Worm (Caenorhabditis elegans) whole organism, L4 larva: Measurements from ENCODE around the gene D1054.5.

Experiments
- Y48G9A.11 ChIP-seq: fragments of 200-800 bp; sonication (Bioruptor generic); IDR thresholded peaks from 2 replicates; pipeline ENCODE4 v1.3.6; 2022; ENCODE audit warnings: missing genetic modification reagents, missing genetic modification characterization, missing compliant biosample characterization
- Y5F2A.4 ChIP-seq: fragments of 200-800 bp; sonication (Bioruptor generic); optimal IDR thresholded peaks from 2 replicates; lab custom pipeline; 2018; ENCODE audit warnings: mild to moderate bottlenecking, missing genetic modification characterization, missing compliant biosample characterization
- ZK337.2 ChIP-seq: fragments of 200-800 bp; sonication (Bioruptor generic); IDR thresholded peaks from 2 replicates; pipeline ENCODE4 v1.3.6; 2022; ENCODE audit warnings: missing genetic modification reagents, missing genetic modification characterization, missing compliant biosample characterization
- aha-1 ChIP-seq: fragments of 150-350 bp; peaks from one replicate; lab custom pipeline; 2014; ENCODE audit warnings: missing biosample characterization, missing genetic modification characterization
- ceh-20 ChIP-seq: fragments of 200-800 bp; sonication (Bioruptor generic); IDR thresholded peaks from 2 replicates; pipeline ENCODE4 v1.3.6; 2022; ENCODE audit warnings: missing genetic modification reagents, missing genetic modification characterization, missing compliant biosample characterization
- ceh-82 ChIP-seq: sonication (generic microtip); optimal IDR thresholded peaks from 2 replicates; lab custom pipeline; 2017; ENCODE audit warnings: missing biosample characterization, missing genetic modification characterization
- ctbp-1 ChIP-seq: fragments of 200-800 bp; sonication (Bioruptor generic); IDR thresholded peaks from 2 replicates; pipeline ENCODE4 v1.3.6; 2022; ENCODE audit warnings: missing genetic modification reagents, missing genetic modification characterization, missing compliant biosample characterization
- daf-16 ChIP-seq, 3 experiments: sonication (generic microtip); optimal IDR thresholded peaks; 2 replicates each; lab custom pipeline; 2016 to 2017; ENCODE audit warnings: missing genetic modification characterization in 3 of 3, missing genetic modification reagents in 3 of 3, mild to moderate bottlenecking in 2 of 3, missing compliant biosample characterization in 2 of 3, missing biosample characterization in 1 of 3, moderate library complexity in 1 of 3
- dmd-6 ChIP-seq: fragments of 200-800 bp; sonication (Bioruptor generic); IDR thresholded peaks from 2 replicates; pipeline ENCODE4 v1.3.6; 2022; ENCODE audit warnings: missing genetic modification reagents, missing genetic modification characterization, missing compliant biosample characterization
- dmd-8 ChIP-seq: fragments of 200-800 bp; sonication (Bioruptor generic); IDR thresholded peaks from 2 replicates; pipeline ENCODE4 v1.3.6; 2022; ENCODE audit warnings: missing genetic modification characterization, missing compliant biosample characterization
- dpl-1 ChIP-seq: fragments of 150-350 bp; optimal IDR thresholded peaks from 2 replicates; lab custom pipeline; 2014; ENCODE audit warnings: missing biosample characterization, missing genetic modification reagents, missing genetic modification characterization
- dve-1 ChIP-seq: sonication (generic microtip); optimal IDR thresholded peaks from 2 replicates; lab custom pipeline; 2017; ENCODE audit warnings: antibody characterized with exemption, mild to moderate bottlenecking, missing genetic modification characterization, missing compliant biosample characterization; ENCODE audit not compliant: insufficient read depth
- gei-8 ChIP-seq: fragments of 200-800 bp; sonication (Bioruptor generic); optimal IDR thresholded peaks from 2 replicates; lab custom pipeline; 2018; ENCODE audit warnings: mild to moderate bottlenecking, missing genetic modification characterization, missing compliant biosample characterization
- hlh-11 ChIP-seq: fragments of 200-800 bp; sonication (Bioruptor generic); optimal IDR thresholded peaks from 2 replicates; lab custom pipeline; 2018; ENCODE audit warnings: mild to moderate bottlenecking, missing genetic modification characterization, missing compliant biosample characterization
- hlh-30 ChIP-seq: sonication (generic microtip); optimal IDR thresholded peaks from 2 replicates; lab custom pipeline; 2017; ENCODE audit warnings: antibody characterized with exemption, mild to moderate bottlenecking, missing genetic modification characterization, missing compliant biosample characterization; ENCODE audit not compliant: insufficient read depth
- jun-1 ChIP-seq: fragments of 150-350 bp; optimal IDR thresholded peaks from 2 replicates; lab custom pipeline; 2014; ENCODE audit warnings: missing biosample characterization, missing genetic modification reagents, missing genetic modification characterization
- lim-7 ChIP-seq: fragments of 200-800 bp; sonication (Bioruptor generic); IDR thresholded peaks from 2 replicates; pipeline ENCODE4 v1.3.6; 2022; ENCODE audit warnings: missing genetic modification characterization, missing compliant biosample characterization
- madf-5 ChIP-seq, 2 experiments: fragments of 200-800 bp; sonication (Bioruptor generic); IDR thresholded peaks; 2 replicates each; pipeline ENCODE4 v1.3.6; 2022; ENCODE audit warnings: missing compliant biosample characterization in 2 of 2, missing genetic modification characterization in 2 of 2
- mdl-1 ChIP-seq, 2 experiments: fragments of 150-350 bp in 1 of 2; sonication (generic microtip) in 1 of 2; optimal IDR thresholded peaks; 2 replicates each; lab custom pipeline; 2014 to 2017; ENCODE audit warnings: missing biosample characterization in 2 of 2, missing genetic modification characterization in 2 of 2
- mes-2 ChIP-seq: sonication (generic microtip); optimal IDR thresholded peaks from 2 replicates; lab custom pipeline; 2016; ENCODE audit warnings: missing genotype, mild to moderate bottlenecking, missing genetic modification characterization, missing compliant biosample characterization; ENCODE audit not compliant: poor library complexity, severe bottlenecking
- nhr-102 ChIP-seq: sonication (generic microtip); optimal IDR thresholded peaks from 2 replicates; lab custom pipeline; 2016; ENCODE audit warnings: mild to moderate bottlenecking, missing genetic modification characterization, moderate library complexity, missing compliant biosample characterization
- nhr-11 ChIP-seq: fragments of 150-350 bp; optimal IDR thresholded peaks from 2 replicates; lab custom pipeline; 2014; ENCODE audit warnings: missing biosample characterization, missing genetic modification characterization
- nhr-28 ChIP-seq: fragments of 150-350 bp; optimal IDR thresholded peaks from 2 replicates; lab custom pipeline; 2014; ENCODE audit warnings: missing biosample characterization, missing genetic modification characterization
- nhr-48 ChIP-seq: sonication (generic microtip); optimal IDR thresholded peaks from 2 replicates; lab custom pipeline; 2016; ENCODE audit warnings: mild to moderate bottlenecking, missing genetic modification characterization, missing compliant biosample characterization
- nhr-77 ChIP-seq: fragments of 150-350 bp; optimal IDR thresholded peaks from 2 replicates; lab custom pipeline; 2014; ENCODE audit warnings: missing biosample characterization, missing genetic modification characterization
- pqm-1 ChIP-seq: sonication (generic microtip); optimal IDR thresholded peaks from 2 replicates; lab custom pipeline; 2017; ENCODE audit warnings: missing biosample characterization, missing genetic modification characterization
- rbr-2 ChIP-seq: sonication (generic microtip); optimal IDR thresholded peaks from 2 replicates; lab custom pipeline; 2016; ENCODE audit warnings: missing genotype, missing genetic modification characterization, missing compliant biosample characterization
- skn-1 ChIP-seq: fragments of 150-350 bp; optimal IDR thresholded peaks from 2 replicates; lab custom pipeline; 2014; ENCODE audit warnings: missing biosample characterization, missing genetic modification characterization
- spr-1 ChIP-seq: sonication (generic microtip); optimal IDR thresholded peaks from 2 replicates; lab custom pipeline; 2016; ENCODE audit warnings: mild to moderate bottlenecking, missing genetic modification characterization, missing compliant biosample characterization
- tra-1 ChIP-seq: fragments of 200-800 bp; sonication (Bioruptor generic); IDR thresholded peaks from 2 replicates; pipeline ENCODE4 v1.3.6; 2022; ENCODE audit warnings: missing genetic modification reagents, missing genetic modification characterization, missing compliant biosample characterization
- unc-62 ChIP-seq, 3 experiments: fragments of 150-350 bp in 1 of 3; sonication (generic microtip); optimal IDR thresholded peaks in 2 of 3; peaks in 1 of 3; 1 replicate in 1 of 3; 2 replicates in 2 of 3; lab custom pipeline; 2014 to 2017; ENCODE audit warnings: missing biosample characterization in 3 of 3, missing genetic modification characterization in 3 of 3, missing genetic modification reagents in 3 of 3, missing genotype in 1 of 3

The D1054.5 gene

ce11 chrV:10727651-10728050 is 48.7 kb downstream of the D1054.5 start:
- 0 out of 2 replicates have a peak, but pooled peaks have one; percentile 29 for TF ChIP-seq ZK337.2 (GFP tag; lab: Robert Waterston, UW)
- peak; percentile 6 for TF ChIP-seq hlh-30 (tag; lab: Kevin White, UChicago)
- TF ChIP-seq rbr-2: no peak
- peak; percentile 87 for TF ChIP-seq ceh-20 (GFP tag; lab: Robert Waterston, UW)
- peak in 1 of 2 experiments; percentile 99 for TF ChIP-seq unc-62 (GFP tag; optimal IDR thresholded peaks at IDR 0.05 in 1 of 2; lab: Kevin White, UChicago)
- no peak for TF ChIP-seq unc-62 (tag; optimal IDR thresholded peaks at IDR 0.05; lab: Kevin White, UChicago)
- no peak for TF ChIP-seq jun-1 (tag; lab: Kevin White, UChicago)
- TF ChIP-seq nhr-11 (tag; lab: Kevin White, UChicago): peak; percentile 93
- no peak for TF ChIP-seq skn-1 (tag; lab: Kevin White, UChicago)
- TF ChIP-seq dmd-8 (GFP tag; lab: Robert Waterston, UW): no peak
- peak; percentile 79 for TF ChIP-seq nhr-28 (tag; lab: Kevin White, UChicago)
- TF ChIP-seq hlh-11 (tag; lab: Kevin White, UChicago): peak; percentile 67
- peak; percentile 18 for TF ChIP-seq mes-2 (tag; lab: Kevin White, UChicago)
- peak in 1 of 2 experiments; percentile 89 for TF ChIP-seq daf-16 (GFP tag; optimal IDR thresholded peaks at IDR 0.05; lab: Kevin White, UChicago)
- TF ChIP-seq daf-16 (tag; optimal IDR thresholded peaks at IDR 0.05; lab: Kevin White, UChicago): no peak
- no peak for TF ChIP-seq Y5F2A.4 (GFP tag; lab: Kevin White, UChicago)
- TF ChIP-seq, all 104 proteins: peak for 9

DNA sequence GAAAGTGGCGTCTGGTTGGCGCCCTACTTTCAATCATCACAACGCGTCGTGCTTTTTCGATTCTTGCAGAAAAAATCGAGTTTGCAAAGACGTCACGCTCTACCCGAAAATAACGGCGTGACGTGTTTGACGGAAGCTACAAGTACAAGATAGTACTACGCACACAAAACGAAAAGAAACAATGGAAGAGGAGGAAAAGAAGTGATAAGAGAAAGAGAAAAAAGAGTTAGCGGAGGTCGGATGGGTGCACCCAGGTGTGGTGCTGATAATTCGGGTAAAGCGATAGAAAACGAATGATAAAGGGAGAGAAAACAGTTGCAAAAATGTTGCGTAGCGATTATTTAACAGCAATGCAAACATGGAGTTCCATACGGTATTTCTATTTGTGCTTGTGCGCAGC is 49.7 kb downstream of the D1054.5 start:
- TF ChIP-seq ZK337.2 (GFP tag; lab: Robert Waterston, UW): no peak
- TF ChIP-seq dve-1 (tag; lab: Kevin White, UChicago): peak; percentile 35
- no peak for TF ChIP-seq gei-8 (GFP tag; lab: Kevin White, UChicago)
- TF ChIP-seq hlh-11 (tag; lab: Kevin White, UChicago): peak; percentile 74
- TF ChIP-seq daf-16 (GFP tag; optimal IDR thresholded peaks at IDR 0.05; lab: Kevin White, UChicago): no peak
- peak; percentile 70 for TF ChIP-seq daf-16 (tag; optimal IDR thresholded peaks at IDR 0.05; lab: Kevin White, UChicago)
- TF ChIP-seq madf-5 (GFP tag; IDR thresholded peaks at IDR 0.05; lab: Robert Waterston, UW): no peak
- TF ChIP-seq mes-2 (tag; lab: Kevin White, UChicago): no peak
- TF ChIP-seq nhr-77: peak; percentile 38
- peak in 1 of 2 experiments; percentile 53 for TF ChIP-seq unc-62 (GFP tag; optimal IDR thresholded peaks at IDR 0.05 in 1 of 2; lab: Kevin White, UChicago)
- no peak for TF ChIP-seq unc-62 (tag; optimal IDR thresholded peaks at IDR 0.05; lab: Kevin White, UChicago)
- no peak for TF ChIP-seq Y48G9A.11 (GFP tag; lab: Robert Waterston, UW)
- TF ChIP-seq aha-1 (tag; lab: Kevin White, UChicago): peak; percentile 69
- no peak for TF ChIP-seq dpl-1 (GFP tag; lab: Kevin White, UChicago)
- peak; percentile 76 for TF ChIP-seq pqm-1
- peak; percentile 97 for TF ChIP-seq nhr-28 (tag; lab: Kevin White, UChicago)
- peak; percentile 78 for TF ChIP-seq dmd-6 (GFP tag; lab: Robert Waterston, UW)
- TF ChIP-seq ceh-82 (tag; lab: Kevin White, UChicago): no peak
- TF ChIP-seq nhr-102 (tag; lab: Kevin White, UChicago): peak; percentile 29
- TF ChIP-seq mdl-1 (tag; optimal IDR thresholded peaks at IDR 0.05; lab: Kevin White, UChicago): peak in 1 of 2 experiments; percentile 45
- 0 out of 2 replicates have a peak, but pooled peaks have one; percentile 23 for TF ChIP-seq tra-1 (GFP tag; lab: Robert Waterston, UW)
- TF ChIP-seq nhr-48 (tag; lab: Kevin White, UChicago): peak; percentile 76

DNA sequence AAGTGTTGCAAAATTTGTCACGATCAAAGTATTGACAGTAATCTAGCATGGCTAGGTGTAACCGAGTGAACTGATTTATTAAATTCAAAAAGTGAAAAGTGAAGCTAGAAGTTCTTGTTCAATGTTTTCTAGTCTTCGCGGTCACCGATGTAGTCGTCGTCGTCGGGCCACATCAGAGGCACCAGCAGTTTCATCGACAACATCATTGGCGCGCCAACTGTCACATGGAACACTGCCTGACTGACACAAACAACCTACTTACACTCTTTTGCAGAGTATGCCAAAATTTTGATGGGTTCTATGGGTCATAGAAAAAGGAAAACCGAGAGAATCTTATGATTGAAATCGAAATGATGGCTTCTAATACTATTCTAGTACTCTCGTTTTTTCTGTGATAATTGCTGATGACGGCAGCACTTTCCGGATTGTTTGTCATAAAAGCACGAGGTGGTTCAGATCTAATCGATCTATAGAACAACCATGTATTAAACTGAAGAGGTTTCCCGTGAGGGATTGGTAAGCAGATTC is 50.9 kb downstream of the D1054.5 start:
- TF ChIP-seq nhr-28 (tag; lab: Kevin White, UChicago): peak; percentile 92
- TF ChIP-seq aha-1 (tag; lab: Kevin White, UChicago): peak; percentile 56
- TF ChIP-seq daf-16 (GFP tag; optimal IDR thresholded peaks at IDR 0.05; lab: Kevin White, UChicago): no peak
- peak; percentile 9 for TF ChIP-seq daf-16 (tag; optimal IDR thresholded peaks at IDR 0.05; lab: Kevin White, UChicago)
- peak; percentile 36 for TF ChIP-seq hlh-11 (tag; lab: Kevin White, UChicago)
- TF ChIP-seq lim-7 (GFP tag; lab: Robert Waterston, UW): no peak
- TF ChIP-seq dve-1 (tag; lab: Kevin White, UChicago): peak; percentile 10
- TF ChIP-seq mdl-1 (tag; optimal IDR thresholded peaks at IDR 0.05; lab: Kevin White, UChicago): peak; percentile 4 to 36
- no peak for TF ChIP-seq ctbp-1 (GFP tag; lab: Robert Waterston, UW)
- peak; percentile 56 for TF ChIP-seq hlh-30 (tag; lab: Kevin White, UChicago)
- TF ChIP-seq dmd-6 (GFP tag; lab: Robert Waterston, UW): peak; percentile 11; the same call in 1 of the 2 replicates
- TF ChIP-seq spr-1 (tag; lab: Kevin White, UChicago): no peak
